Fruit fly (Drosophila melanogaster) whole organism, embryonic: Measurements from ENCODE around the gene Cbp20.

Experiments
- Atf3 ChIP-seq: fragments of 200-800 bp; sonication (Bioruptor generic); optimal IDR thresholded peaks from 3 replicates; lab custom pipeline; 2016; ENCODE audit warnings: missing biosample characterization, missing genetic modification characterization
- BEAF-32 ChIP-seq: fragments of 200-800 bp; sonication (Bioruptor generic); optimal IDR thresholded peaks from 3 replicates; lab custom pipeline; 2017; ENCODE audit warnings: missing biosample characterization, missing genetic modification characterization, mild to moderate bottlenecking, moderate library complexity, missing genetic modification reagents
- CG10267 ChIP-seq: fragments of 200-800 bp; sonication (Bioruptor generic); optimal IDR thresholded peaks from 2 replicates; lab custom pipeline; 2018; ENCODE audit warnings: missing biosample characterization, mild to moderate bottlenecking, missing genetic modification characterization, moderate library complexity
- CG13296 ChIP-seq: fragments of 200-800 bp; sonication (Bioruptor generic); optimal IDR thresholded peaks from 3 replicates; lab custom pipeline; 2018; ENCODE audit warnings: missing biosample characterization, mild to moderate bottlenecking, missing genetic modification characterization
- CG13424 ChIP-seq: fragments of 200-800 bp; sonication (Bioruptor generic); optimal IDR thresholded peaks from 2 replicates; lab custom pipeline; 2019; ENCODE audit warnings: missing biosample characterization, mild to moderate bottlenecking, missing genetic modification characterization, moderate library complexity
- CG17186 ChIP-seq: fragments of 200-800 bp; sonication (Bioruptor generic); optimal IDR thresholded peaks from 3 replicates; lab custom pipeline; 2017; ENCODE audit warnings: missing biosample characterization, missing genetic modification reagents, missing genetic modification characterization
- CG18764 ChIP-seq: fragments of 200-800 bp; sonication (Bioruptor generic); optimal IDR thresholded peaks from 3 replicates; lab custom pipeline; 2016; ENCODE audit warnings: missing biosample characterization, missing genetic modification characterization
- CG2712 ChIP-seq: fragments of 200-800 bp; optimal IDR thresholded peaks from 3 replicates; lab custom pipeline; 2019; ENCODE audit warnings: missing biosample characterization, mild to moderate bottlenecking, missing genetic modification characterization, moderate library complexity
- CG30431 ChIP-seq: fragments of 200-800 bp; sonication (Bioruptor generic); optimal IDR thresholded peaks from 2 replicates; lab custom pipeline; 2017; ENCODE audit warnings: missing biosample characterization, missing genetic modification characterization
- CG31224 ChIP-seq: fragments of 200-800 bp; sonication (Bioruptor generic); IDR thresholded peaks from 2 replicates; pipeline ENCODE4 v1.3.6; 2022; ENCODE audit warnings: missing biosample characterization, missing genetic modification characterization
- CG3163 ChIP-seq: fragments of 200-800 bp; sonication (Bioruptor generic); optimal IDR thresholded peaks from 3 replicates; lab custom pipeline; 2016; ENCODE audit warnings: missing biosample characterization, missing genetic modification characterization
- CG32767 ChIP-seq: fragments of 200-800 bp; sonication (Bioruptor generic); IDR thresholded peaks from 2 replicates; pipeline ENCODE4 v1.3.6; 2022; ENCODE audit warnings: missing biosample characterization, missing genetic modification characterization
- CG3838 ChIP-seq: fragments of 200-800 bp; sonication (Bioruptor generic); optimal IDR thresholded peaks from 3 replicates; lab custom pipeline; 2016; ENCODE audit warnings: missing biosample characterization, missing genetic modification characterization
- CG3995 ChIP-seq: fragments of 200-800 bp; sonication (Bioruptor generic); optimal IDR thresholded peaks from 3 replicates; lab custom pipeline; 2016; ENCODE audit warnings: missing biosample characterization, missing genetic modification characterization
- CG6683 ChIP-seq: fragments of 200-800 bp; sonication (Bioruptor generic); optimal IDR thresholded peaks from 2 replicates; lab custom pipeline; 2017; ENCODE audit warnings: missing biosample characterization, mild to moderate bottlenecking, missing genetic modification characterization, missing genetic modification reagents
- CG7556 ChIP-seq: fragments of 200-800 bp; sonication (Bioruptor generic); optimal IDR thresholded peaks from 2 replicates; lab custom pipeline; 2017; ENCODE audit warnings: missing biosample characterization, mild to moderate bottlenecking, missing genetic modification characterization
- CG7786 ChIP-seq: fragments of 200-800 bp; sonication (Bioruptor generic); optimal IDR thresholded peaks from 2 replicates; lab custom pipeline; 2016; ENCODE audit warnings: missing biosample characterization, missing genetic modification characterization
- CG7928 ChIP-seq: fragments of 200-800 bp; sonication (Bioruptor generic); optimal IDR thresholded peaks from 2 replicates; lab custom pipeline; 2017; ENCODE audit warnings: missing biosample characterization, mild to moderate bottlenecking, missing genetic modification characterization
- Ets65A ChIP-seq: fragments of 200-800 bp; sonication (Bioruptor generic); peaks from one replicate; lab custom pipeline; 2016; ENCODE audit warnings: missing biosample characterization, missing genetic modification characterization
- Ets97D ChIP-seq: fragments of 200-800 bp; sonication (Bioruptor generic); optimal IDR thresholded peaks from 3 replicates; lab custom pipeline; 2016; ENCODE audit warnings: missing biosample characterization, missing genetic modification characterization
- HHEX ChIP-seq: fragments of 200-800 bp; sonication (Bioruptor generic); optimal IDR thresholded peaks from 3 replicates; lab custom pipeline; 2017; ENCODE audit warnings: missing biosample characterization, mild to moderate bottlenecking, missing genetic modification characterization, missing genetic modification reagents
- Hmr ChIP-seq: fragments of 200-800 bp; sonication (Bioruptor generic); optimal IDR thresholded peaks from 3 replicates; lab custom pipeline; 2017; ENCODE audit warnings: mild to moderate bottlenecking, missing biosample characterization, missing genetic modification reagents, missing genetic modification characterization
- Hr78 ChIP-seq, 2 experiments: fragments of 200-800 bp in 1 of 2; fragments of >200 bp in 1 of 2; sonication (Bioruptor generic) in 1 of 2; optimal IDR thresholded peaks; 2 replicates each; lab custom pipeline; 2017 to 2019; ENCODE audit warnings: missing biosample characterization in 2 of 2, missing genetic modification characterization in 2 of 2, mild to moderate bottlenecking in 1 of 2, moderate library complexity in 1 of 2
- NC2β ChIP-seq: fragments of 200-800 bp; sonication (Bioruptor generic); optimal IDR thresholded peaks from 2 replicates; lab custom pipeline; 2016; ENCODE audit warnings: missing biosample characterization, missing genetic modification characterization
- Nf-YC ChIP-seq: fragments of 200-800 bp; optimal IDR thresholded peaks from 3 replicates; lab custom pipeline; 2019; ENCODE audit warnings: missing biosample characterization, mild to moderate bottlenecking, missing genetic modification characterization, moderate library complexity
- NfI ChIP-seq: fragments of 200-800 bp; sonication (Bioruptor generic); optimal IDR thresholded peaks from 3 replicates; lab custom pipeline; 2018; ENCODE audit warnings: missing biosample characterization, mild to moderate bottlenecking, missing genetic modification characterization, moderate library complexity
- Six4 ChIP-seq: fragments of 200-800 bp; sonication (Bioruptor generic); optimal IDR thresholded peaks from 2 replicates; lab custom pipeline; 2016; ENCODE audit warnings: missing biosample characterization, missing genetic modification characterization
- ab ChIP-seq: fragments of 200-800 bp; sonication (Bioruptor generic); optimal IDR thresholded peaks from 2 replicates; lab custom pipeline; 2016; ENCODE audit warnings: missing biosample characterization, missing genetic modification characterization
- ara ChIP-seq: fragments of 200-800 bp; sonication (Bioruptor generic); IDR thresholded peaks from 2 replicates; pipeline ENCODE4 v1.3.6; 2022; ENCODE audit warnings: missing biosample characterization, missing genetic modification characterization
- az2 ChIP-seq: fragments of 200-800 bp; sonication (Bioruptor generic); optimal IDR thresholded peaks from 3 replicates; lab custom pipeline; 2016; ENCODE audit warnings: missing biosample characterization, missing genetic modification characterization
- bab2 ChIP-seq: fragments of 200-800 bp; sonication (Bioruptor generic); optimal IDR thresholded peaks from 2 replicates; lab custom pipeline; 2016; ENCODE audit warnings: missing biosample characterization, missing genetic modification characterization
- bowl ChIP-seq: fragments of 200-800 bp; sonication (Bioruptor generic); IDR thresholded peaks from 2 replicates; pipeline ENCODE4 v1.3.6; 2022; ENCODE audit warnings: missing biosample characterization, missing genetic modification characterization
- cas ChIP-seq: fragments of 200-800 bp; sonication (Bioruptor generic); IDR thresholded peaks from 2 replicates; pipeline ENCODE4 v1.3.6; 2022; ENCODE audit warnings: missing biosample characterization, missing genetic modification characterization
- chif ChIP-seq, 2 experiments: fragments of 200-800 bp; sonication (Bioruptor generic); optimal IDR thresholded peaks; 3 replicates each; lab custom pipeline; 2016; ENCODE audit warnings: missing biosample characterization in 2 of 2, missing genetic modification characterization in 2 of 2
- crc ChIP-seq: fragments of 200-800 bp; sonication (Bioruptor generic); optimal IDR thresholded peaks from 2 replicates; lab custom pipeline; 2016; ENCODE audit warnings: missing biosample characterization, missing genetic modification characterization
- crp ChIP-seq, 2 experiments: fragments of 200-800 bp; sonication (Bioruptor generic); optimal IDR thresholded peaks; 2 replicates in 1 of 2; 3 replicates in 1 of 2; lab custom pipeline; 2017; ENCODE audit warnings: missing biosample characterization in 2 of 2, missing genetic modification characterization in 2 of 2, mild to moderate bottlenecking in 1 of 2, moderate library complexity in 1 of 2
- danr ChIP-seq: fragments of 200-800 bp; sonication (Bioruptor generic); IDR thresholded peaks from 2 replicates; pipeline ENCODE4 v1.3.6; 2022; ENCODE audit warnings: missing biosample characterization, missing genetic modification characterization
- dati ChIP-seq: fragments of 200-800 bp; sonication (Bioruptor generic); IDR thresholded peaks from 2 replicates; pipeline ENCODE4 v1.3.6; 2022; ENCODE audit warnings: missing biosample characterization, missing genetic modification characterization
- gce ChIP-seq: fragments of 200-800 bp; sonication (Bioruptor generic); IDR thresholded peaks from 3 replicates; pipeline ENCODE4 v1.3.6; 2022; ENCODE audit warnings: missing biosample characterization, missing genetic modification characterization
- hb ChIP-seq: fragments of 200-800 bp; sonication (Bioruptor generic); IDR thresholded peaks from 3 replicates; pipeline ENCODE4 v1.3.6; 2022; ENCODE audit warnings: missing biosample characterization, missing genetic modification characterization; ENCODE audit not compliant: partially characterized antibody
- hkb ChIP-seq, 2 experiments: fragments of 200-800 bp in 1 of 2; fragments of >200 bp in 1 of 2; sonication (Bioruptor generic) in 1 of 2; IDR thresholded peaks in 1 of 2; optimal IDR thresholded peaks in 1 of 2; 2 replicates each; pipeline versions ENCODE4 v1.3.6 to Lab custom; 2017 to 2022; ENCODE audit warnings: missing biosample characterization in 1 of 2, missing genetic modification characterization in 1 of 2
- inv ChIP-seq: fragments of 200-800 bp; sonication (Bioruptor generic); IDR thresholded peaks from 2 replicates; pipeline ENCODE4 v1.3.6; 2022; ENCODE audit warnings: missing biosample characterization, missing genetic modification characterization; ENCODE audit not compliant: partially characterized antibody
- ken ChIP-seq: fragments of 200-800 bp; sonication (Bioruptor generic); IDR thresholded peaks from 3 replicates; pipeline ENCODE4 v1.3.6; 2022; ENCODE audit warnings: missing biosample characterization, missing genetic modification characterization
- nerfin-1 ChIP-seq: fragments of 200-800 bp; sonication (Bioruptor generic); optimal IDR thresholded peaks from 3 replicates; lab custom pipeline; 2019; ENCODE audit warnings: missing biosample characterization, mild to moderate bottlenecking, missing genetic modification characterization, moderate library complexity
- oc ChIP-seq: fragments of 200-800 bp; sonication (Bioruptor generic); optimal IDR thresholded peaks from 2 replicates; lab custom pipeline; 2018; ENCODE audit warnings: missing biosample characterization, mild to moderate bottlenecking, missing genetic modification characterization, moderate library complexity
- pnt ChIP-seq: fragments of 200-800 bp; sonication (Bioruptor generic); optimal IDR thresholded peaks from 3 replicates; lab custom pipeline; 2016; ENCODE audit warnings: missing biosample characterization, missing genetic modification characterization
- sd ChIP-seq: fragments of 200-800 bp; sonication (Bioruptor generic); optimal IDR thresholded peaks from 3 replicates; lab custom pipeline; 2018; ENCODE audit warnings: missing biosample characterization, mild to moderate bottlenecking, missing genetic modification characterization, moderate library complexity
- stc ChIP-seq: fragments of 200-800 bp; sonication (Bioruptor generic); IDR thresholded peaks from 2 replicates; pipeline ENCODE4 v1.3.6; 2022; ENCODE audit warnings: missing biosample characterization, missing genetic modification characterization
- tup ChIP-seq: fragments of 200-800 bp; sonication (Bioruptor generic); optimal IDR thresholded peaks from 2 replicates; lab custom pipeline; 2016; ENCODE audit warnings: missing biosample characterization, mild to moderate bottlenecking, missing genetic modification characterization, moderate library complexity
- vvl ChIP-seq: fragments of 200-800 bp; sonication (Bioruptor generic); IDR thresholded peaks from 2 replicates; pipeline ENCODE4 v1.3.6; 2022; ENCODE audit warnings: missing biosample characterization, missing genetic modification characterization

Cbp20 gene

dm6 chr3R:18188702-18189125, 24.3 kb downstream of the Cbp20 start, which contains the start of the genes CG12321 and MED17 (continued):
- TF ChIP-seq tup (GFP tag; lab: Kevin White, UChicago): peak; percentile 71
- peak; percentile 27 for TF ChIP-seq CG3995 (GFP tag; lab: Kevin White, UChicago)
- peak; percentile 91 for TF ChIP-seq Hmr (GFP tag; lab: Kevin White, UChicago)
- peak; percentile 87 for TF ChIP-seq CG13424 (tag; lab: Kevin White, UChicago)
- TF ChIP-seq Atf3 (GFP tag; lab: Kevin White, UChicago): peak; percentile 22
- TF ChIP-seq chif (GFP tag; optimal IDR thresholded peaks at IDR 0.05; lab: Kevin White, UChicago): peak in 1 of 2 experiments; percentile 49
- TF ChIP-seq danr (GFP tag; lab: Robert Waterston, UW): peak; percentile 73; the same call in 1 of the 2 replicates
- peak; percentile 53 for TF ChIP-seq pnt (GFP tag; lab: Kevin White, UChicago)
- peak; percentile 60 for TF ChIP-seq CG17186 (GFP tag; lab: Kevin White, UChicago)
- peak; percentile 65 for TF ChIP-seq nerfin-1 (tag; lab: Kevin White, UChicago)
- TF ChIP-seq gce (GFP tag; lab: Robert Waterston, UW): peak; percentile 72; the same call in 2 of the 3 replicates
- TF ChIP-seq Nf-YC: peak; percentile 72
- peak; percentile 25 for TF ChIP-seq crc (GFP tag; lab: Kevin White, UChicago)
- peak; percentile 83 for TF ChIP-seq CG31224 (GFP tag; lab: Robert Waterston, UW)
- peak; percentile 71 for TF ChIP-seq CG6683 (GFP tag; lab: Kevin White, UChicago)
- no peak for TF ChIP-seq hb (GFP tag; lab: Robert Waterston, UW)
- peak; percentile 84 for TF ChIP-seq Six4
- peak; percentile 88 for TF ChIP-seq ken
- peak; percentile 91 for TF ChIP-seq az2 (GFP tag; lab: Kevin White, UChicago)
- peak; percentile 69 for TF ChIP-seq CG7928 (GFP tag; lab: Kevin White, UChicago)
- peak; percentile 92 for TF ChIP-seq CG2712
- peak; percentile 72 for TF ChIP-seq CG32767 (GFP tag; lab: Robert Waterston, UW)
- peak; percentile 55 for TF ChIP-seq Ets97D
- peak; percentile 64 for TF ChIP-seq BEAF-32
- peak; percentile 90 for TF ChIP-seq vvl
- peak in 1 of 2 experiments; percentile 53 for TF ChIP-seq crp (GFP tag; optimal IDR thresholded peaks at IDR 0.05; lab: Kevin White, UChicago)
- TF ChIP-seq stc (GFP tag; lab: Robert Waterston, UW): peak; percentile 65
- TF ChIP-seq NfI: peak; percentile 89
- TF ChIP-seq bowl: no peak
- TF ChIP-seq cas: peak; percentile 83
- TF ChIP-seq oc (tag; lab: Kevin White, UChicago): peak; percentile 82
- no peak for TF ChIP-seq hkb (optimal IDR thresholded peaks at IDR 0.05; lab: Kevin White, UChicago)
- TF ChIP-seq hkb (GFP tag; IDR thresholded peaks at IDR 0.05; lab: Robert Waterston, UW): peak; percentile 75
- TF ChIP-seq ara (GFP tag; lab: Robert Waterston, UW): peak; percentile 60
- no peak for TF ChIP-seq NC2β (GFP tag; lab: Kevin White, UChicago)
- TF ChIP-seq dati (GFP tag; lab: Robert Waterston, UW): no peak
- TF ChIP-seq ab (GFP tag; lab: Kevin White, UChicago): peak; percentile 41
- peak; percentile 41 for TF ChIP-seq CG3163 (GFP tag; lab: Kevin White, UChicago)
- peak; percentile 84 for TF ChIP-seq CG13296
- TF ChIP-seq inv (GFP tag; lab: Robert Waterston, UW): no peak
- TF ChIP-seq Hr78 (GFP tag; optimal IDR thresholded peaks at IDR 0.05; lab: Kevin White, UChicago): no peak
- TF ChIP-seq CG10267 (tag; lab: Kevin White, UChicago): peak; percentile 99
- peak; percentile 76 for TF ChIP-seq bab2 (GFP tag; lab: Kevin White, UChicago)
- TF ChIP-seq CG30431 (GFP tag; lab: Kevin White, UChicago): peak; percentile 85
- peak; percentile 85 for TF ChIP-seq CG7556 (GFP tag; lab: Kevin White, UChicago)
- TF ChIP-seq CG7786: peak; percentile 56
- TF ChIP-seq sd (tag; lab: Kevin White, UChicago): peak; percentile 71
- peak; percentile 98 for TF ChIP-seq Ets65A (GFP tag; lab: Kevin White, UChicago)
- TF ChIP-seq CG18764 (GFP tag; lab: Kevin White, UChicago): peak; percentile 84
- peak; percentile 43 for TF ChIP-seq CG3838
- TF ChIP-seq HHEX: peak; percentile 87
